Fruit fly (Drosophila melanogaster) whole organism, pupa: ENCODE data around the gene Cyp313a1.

Source experiments
- CG10348 ChIP-seq: fragments of 200-800 bp; sonication (Bioruptor generic); IDR thresholded peaks from 2 replicates; pipeline ENCODE4 v1.3.6; 2022; ENCODE audit warnings: missing biosample characterization, missing genetic modification characterization
- CG32121 ChIP-seq: fragments of 200-800 bp; sonication (Bioruptor generic); IDR thresholded peaks from 2 replicates; pipeline ENCODE4 v1.3.6; 2022; ENCODE audit warnings: missing biosample characterization, missing genetic modification characterization
- CG34367 ChIP-seq: fragments of 200-800 bp; sonication (Bioruptor generic); optimal IDR thresholded peaks from 2 replicates; lab custom pipeline; 2018; ENCODE audit warnings: missing biosample characterization, mild to moderate bottlenecking, missing genetic modification characterization
- CG8159 ChIP-seq: fragments of 200-800 bp; sonication (Bioruptor generic); optimal IDR thresholded peaks from 3 replicates; lab custom pipeline; 2018; ENCODE audit warnings: missing biosample characterization, mild to moderate bottlenecking, missing genetic modification characterization, moderate library complexity

DNA sequence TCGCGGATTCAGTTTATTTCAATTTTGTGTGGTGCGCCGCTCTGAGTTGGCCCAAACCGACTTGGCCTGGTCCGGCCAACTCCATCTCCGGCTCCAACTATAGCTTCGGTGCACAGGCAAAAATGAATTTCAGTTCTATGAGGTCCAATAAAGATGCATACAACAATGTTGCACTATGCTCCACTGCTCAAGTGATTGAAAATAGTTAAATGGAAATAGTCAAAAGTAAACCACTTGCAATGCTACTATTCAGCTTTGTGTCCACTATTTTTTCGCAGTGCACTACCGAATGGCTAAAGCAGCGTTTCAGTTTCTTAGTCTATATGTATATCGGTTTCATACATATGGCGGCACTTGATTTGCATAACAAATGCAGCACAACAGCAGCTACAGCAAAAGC is 44.6 kb upstream of the Cyp313a1 start:
- TF ChIP-seq CG10348 (GFP tag; lab: Robert Waterston, UW): peak; percentile 88
- peak; percentile 59 for TF ChIP-seq CG8159 (tag; lab: Kevin White, UChicago)
- peak; percentile 18 for TF ChIP-seq CG34367 (tag; lab: Kevin White, UChicago)
- peak; percentile 89 for TF ChIP-seq CG32121 (GFP tag; lab: Robert Waterston, UW)
